Fruit fly (Drosophila melanogaster) whole organism, embryonic: ENCODE results near the gene Pp2A-29B.

Source experiments
- Abd-B ChIP-seq: fragments of 200-800 bp; sonication (Bioruptor generic); optimal IDR thresholded peaks from 2 replicates; lab custom pipeline; 2018; ENCODE audit warnings: missing biosample characterization, mild to moderate bottlenecking, missing genetic modification characterization, moderate library complexity
- CG10209 ChIP-seq: fragments of 200-800 bp; sonication (Bioruptor generic); optimal IDR thresholded peaks from 3 replicates; lab custom pipeline; 2017; ENCODE audit warnings: missing biosample characterization, mild to moderate bottlenecking, missing genetic modification characterization, missing genetic modification reagents
- CG10267 ChIP-seq: fragments of 200-800 bp; sonication (Bioruptor generic); optimal IDR thresholded peaks from 2 replicates; lab custom pipeline; 2018; ENCODE audit warnings: missing biosample characterization, mild to moderate bottlenecking, missing genetic modification characterization, moderate library complexity
- CG12769 ChIP-seq: fragments of 200-800 bp; sonication (Bioruptor generic); optimal IDR thresholded peaks from 2 replicates; lab custom pipeline; 2019; ENCODE audit warnings: missing biosample characterization, mild to moderate bottlenecking, missing genetic modification characterization, moderate library complexity
- CG13775 ChIP-seq: fragments of 200-800 bp; sonication (Bioruptor generic); optimal IDR thresholded peaks from 3 replicates; lab custom pipeline; 2017; ENCODE audit warnings: missing biosample characterization, mild to moderate bottlenecking, missing genetic modification characterization
- CG17829 ChIP-seq: fragments of 200-800 bp; optimal IDR thresholded peaks from 2 replicates; lab custom pipeline; 2019; ENCODE audit warnings: missing biosample characterization, mild to moderate bottlenecking, missing genetic modification characterization, moderate library complexity
- CG17912 ChIP-seq: fragments of 200-800 bp; sonication (Bioruptor generic); optimal IDR thresholded peaks from 2 replicates; lab custom pipeline; 2018; ENCODE audit warnings: missing biosample characterization, mild to moderate bottlenecking, missing genetic modification characterization
- CG2199 ChIP-seq: fragments of 200-800 bp; sonication (Bioruptor generic); IDR thresholded peaks from 3 replicates; pipeline ENCODE4 v1.3.6; 2022; ENCODE audit warnings: missing biosample characterization, missing genetic modification characterization
- CG2889 ChIP-seq: fragments of 200-800 bp; sonication (Bioruptor generic); IDR thresholded peaks from 3 replicates; pipeline ENCODE4 v1.3.6; 2022; ENCODE audit warnings: missing biosample characterization, missing genetic modification characterization
- CG33213 ChIP-seq: fragments of 200-800 bp; sonication (Bioruptor generic); optimal IDR thresholded peaks from 3 replicates; lab custom pipeline; 2016; ENCODE audit warnings: missing biosample characterization, missing genetic modification characterization
- CG34224 ChIP-seq: fragments of 200-800 bp; sonication (Bioruptor generic); IDR thresholded peaks from 3 replicates; pipeline ENCODE4 v1.3.6; 2022; ENCODE audit warnings: missing biosample characterization, missing genetic modification characterization; ENCODE audit not compliant: partially characterized antibody
- CG34376 ChIP-seq: fragments of 200-800 bp; sonication (Bioruptor generic); optimal IDR thresholded peaks from 2 replicates; lab custom pipeline; 2018; ENCODE audit warnings: missing biosample characterization, mild to moderate bottlenecking, missing genetic modification characterization
- CG43689 ChIP-seq: fragments of 200-800 bp; sonication (Bioruptor generic); IDR thresholded peaks from 2 replicates; pipeline ENCODE4 v1.3.6; 2022; ENCODE audit warnings: missing biosample characterization, missing genetic modification characterization
- CG4617 ChIP-seq: fragments of 200-800 bp; sonication (Bioruptor generic); optimal IDR thresholded peaks from 3 replicates; lab custom pipeline; 2016; ENCODE audit warnings: missing biosample characterization, missing genetic modification characterization, borderline replicate concordance
- CG6254 ChIP-seq: fragments of 200-800 bp; sonication (Bioruptor generic); optimal IDR thresholded peaks from 3 replicates; lab custom pipeline; 2017; ENCODE audit warnings: mild to moderate bottlenecking, missing biosample characterization, missing genetic modification reagents, missing genetic modification characterization
- CG8281 ChIP-seq: fragments of 200-800 bp; sonication (Bioruptor generic); optimal IDR thresholded peaks from 2 replicates; lab custom pipeline; 2018; ENCODE audit warnings: missing biosample characterization, mild to moderate bottlenecking, missing genetic modification characterization, moderate library complexity
- CG8359 ChIP-seq: fragments of 200-800 bp; sonication (Bioruptor generic); optimal IDR thresholded peaks from 2 replicates; lab custom pipeline; 2017; ENCODE audit warnings: missing biosample characterization, mild to moderate bottlenecking, missing genetic modification characterization, borderline replicate concordance
- D ChIP-seq, 2 experiments: fragments of 200-800 bp in 1 of 2; fragments of >200 bp in 1 of 2; sonication (Bioruptor generic) in 1 of 2; optimal IDR thresholded peaks; 2 replicates in 1 of 2; 3 replicates in 1 of 2; lab custom pipeline; 2017; ENCODE audit warnings: mild to moderate bottlenecking in 1 of 2, missing biosample characterization in 1 of 2, missing genetic modification characterization in 1 of 2, missing genetic modification reagents in 1 of 2
- Dek ChIP-seq: fragments of 200-800 bp; sonication (Bioruptor generic); optimal IDR thresholded peaks from 3 replicates; lab custom pipeline; 2019; ENCODE audit warnings: missing biosample characterization, mild to moderate bottlenecking, missing genetic modification characterization, moderate library complexity
- Dip2 ChIP-seq: fragments of 200-800 bp; sonication (Bioruptor generic); IDR thresholded peaks from 2 replicates; pipeline ENCODE4 v1.3.6; 2022; ENCODE audit warnings: missing biosample characterization, missing genetic modification characterization
- Fer1 ChIP-seq: fragments of 200-800 bp; sonication (Bioruptor generic); optimal IDR thresholded peaks from 2 replicates; lab custom pipeline; 2017; ENCODE audit warnings: missing biosample characterization, mild to moderate bottlenecking, missing genetic modification characterization
- MESR4 ChIP-seq: fragments of 200-800 bp; sonication (Bioruptor generic); optimal IDR thresholded peaks from 2 replicates; lab custom pipeline; 2018; ENCODE audit warnings: missing biosample characterization, mild to moderate bottlenecking, missing genetic modification characterization, moderate library complexity
- Neu2 ChIP-seq: fragments of 200-800 bp; sonication (Bioruptor generic); optimal IDR thresholded peaks from 3 replicates; lab custom pipeline; 2016; ENCODE audit warnings: missing biosample characterization, missing genetic modification characterization, borderline replicate concordance
- Nf-YA ChIP-seq: fragments of 200-800 bp; sonication (Bioruptor generic); IDR thresholded peaks from 2 replicates; pipeline ENCODE4 v1.3.6; 2022; ENCODE audit warnings: missing biosample characterization, missing genetic modification characterization
- Spps ChIP-seq: fragments of 200-800 bp; sonication (Bioruptor generic); optimal IDR thresholded peaks from 2 replicates; lab custom pipeline; 2018; ENCODE audit warnings: missing biosample characterization, mild to moderate bottlenecking, missing genetic modification characterization
- Tbp ChIP-seq: fragments of >200 bp; optimal IDR thresholded peaks from 2 replicates; lab custom pipeline; 2018; ENCODE audit warnings: missing biosample characterization, missing genetic modification characterization
- Usf ChIP-seq: fragments of 200-800 bp; sonication (Bioruptor generic); optimal IDR thresholded peaks from 2 replicates; lab custom pipeline; 2017; ENCODE audit warnings: missing genotype, missing biosample characterization, missing genetic modification characterization
- bigmax ChIP-seq: fragments of 200-800 bp; sonication (Bioruptor generic); optimal IDR thresholded peaks from 2 replicates; lab custom pipeline; 2018; ENCODE audit warnings: missing biosample characterization, mild to moderate bottlenecking, missing genetic modification characterization
- chinmo ChIP-seq: fragments of 200-800 bp; sonication (Bioruptor generic); IDR thresholded peaks from 4 replicates; pipeline ENCODE4 v1.3.6; 2022; ENCODE audit warnings: missing biosample characterization, missing genetic modification characterization; ENCODE audit not compliant: partially characterized antibody
- da ChIP-seq: fragments of 200-800 bp; sonication (Bioruptor generic); optimal IDR thresholded peaks from 2 replicates; lab custom pipeline; 2016; ENCODE audit warnings: missing biosample characterization, missing genetic modification characterization
- dimm ChIP-seq: fragments of 200-800 bp; sonication (Bioruptor generic); IDR thresholded peaks from 2 replicates; pipeline ENCODE4 v1.3.6; 2022; ENCODE audit warnings: missing biosample characterization, missing genetic modification characterization
- dm ChIP-seq: fragments of 200-800 bp; sonication (Bioruptor generic); optimal IDR thresholded peaks from 3 replicates; lab custom pipeline; 2016; ENCODE audit warnings: missing biosample characterization, missing genetic modification characterization
- fu2 ChIP-seq: fragments of 200-800 bp; sonication (Bioruptor generic); optimal IDR thresholded peaks from 2 replicates; lab custom pipeline; 2016; ENCODE audit warnings: missing biosample characterization, missing genetic modification characterization
- gfzf ChIP-seq: fragments of 200-800 bp; sonication (Bioruptor generic); optimal IDR thresholded peaks from 2 replicates; lab custom pipeline; 2016; ENCODE audit warnings: missing biosample characterization, mild to moderate bottlenecking, missing genetic modification characterization, moderate library complexity
- grn ChIP-seq: fragments of 200-800 bp; sonication (Bioruptor generic); optimal IDR thresholded peaks from 3 replicates; lab custom pipeline; 2017; ENCODE audit warnings: missing biosample characterization, missing genetic modification characterization
- gsb ChIP-seq: fragments of 200-800 bp; sonication (Bioruptor generic); IDR thresholded peaks from 2 replicates; pipeline ENCODE4 v1.3.6; 2022; ENCODE audit warnings: missing biosample characterization, missing genetic modification characterization
- gsb-n ChIP-seq: fragments of 200-800 bp; sonication (Bioruptor generic); optimal IDR thresholded peaks from 3 replicates; lab custom pipeline; 2018; ENCODE audit warnings: missing biosample characterization, mild to moderate bottlenecking, missing genetic modification characterization
- hb ChIP-seq: fragments of 200-800 bp; sonication (Bioruptor generic); IDR thresholded peaks from 3 replicates; pipeline ENCODE4 v1.3.6; 2022; ENCODE audit warnings: missing biosample characterization, missing genetic modification characterization; ENCODE audit not compliant: partially characterized antibody
- her ChIP-seq: fragments of 200-800 bp; sonication (Bioruptor generic); optimal IDR thresholded peaks from 2 replicates; lab custom pipeline; 2016; ENCODE audit warnings: missing biosample characterization, missing genetic modification characterization
- hth ChIP-seq: fragments of >200 bp; optimal IDR thresholded peaks from 2 replicates; lab custom pipeline; 2017; ENCODE audit warnings: inconsistent platforms
- mld ChIP-seq: fragments of 200-800 bp; sonication (Bioruptor generic); IDR thresholded peaks from 3 replicates; pipeline ENCODE4 v1.3.6; 2022; ENCODE audit warnings: missing biosample characterization, missing genetic modification characterization; ENCODE audit not compliant: partially characterized antibody
- odd ChIP-seq: fragments of 200-800 bp; sonication (Bioruptor generic); optimal IDR thresholded peaks from 2 replicates; lab custom pipeline; 2017; ENCODE audit warnings: missing biosample characterization, mild to moderate bottlenecking, missing genetic modification characterization
- prd ChIP-seq, 3 experiments: fragments of >200 bp in 2 of 3; fragments of 200-800 bp in 1 of 3; sonication (Bioruptor generic) in 1 of 3; optimal IDR thresholded peaks in 2 of 3; IDR thresholded peaks in 1 of 3; 2 replicates in 2 of 3; 3 replicates in 1 of 3; pipeline versions ENCODE4 v1.3.6 to Lab custom; 2017 to 2022; ENCODE audit warnings: missing biosample characterization in 1 of 3, missing genetic modification characterization in 1 of 3
- run ChIP-seq: fragments of 200-800 bp; sonication (Bioruptor generic); optimal IDR thresholded peaks from 3 replicates; lab custom pipeline; 2018; ENCODE audit warnings: missing biosample characterization, mild to moderate bottlenecking, missing genetic modification characterization
- sqz ChIP-seq: fragments of 200-800 bp; sonication (Bioruptor generic); optimal IDR thresholded peaks from 3 replicates; lab custom pipeline; 2018; ENCODE audit warnings: missing biosample characterization, mild to moderate bottlenecking, missing genetic modification characterization
- ttk ChIP-seq: fragments of 200-800 bp; sonication (Bioruptor generic); IDR thresholded peaks from 2 replicates; pipeline ENCODE4 v2.1.2; 2022; ENCODE audit warnings: missing biosample characterization, missing genetic modification characterization
- twi ChIP-seq: fragments of 200-800 bp; optimal IDR thresholded peaks from 2 replicates; lab custom pipeline; 2019; ENCODE audit warnings: missing biosample characterization, mild to moderate bottlenecking, missing genetic modification characterization, moderate library complexity

Pp2A-29B gene

DNA sequence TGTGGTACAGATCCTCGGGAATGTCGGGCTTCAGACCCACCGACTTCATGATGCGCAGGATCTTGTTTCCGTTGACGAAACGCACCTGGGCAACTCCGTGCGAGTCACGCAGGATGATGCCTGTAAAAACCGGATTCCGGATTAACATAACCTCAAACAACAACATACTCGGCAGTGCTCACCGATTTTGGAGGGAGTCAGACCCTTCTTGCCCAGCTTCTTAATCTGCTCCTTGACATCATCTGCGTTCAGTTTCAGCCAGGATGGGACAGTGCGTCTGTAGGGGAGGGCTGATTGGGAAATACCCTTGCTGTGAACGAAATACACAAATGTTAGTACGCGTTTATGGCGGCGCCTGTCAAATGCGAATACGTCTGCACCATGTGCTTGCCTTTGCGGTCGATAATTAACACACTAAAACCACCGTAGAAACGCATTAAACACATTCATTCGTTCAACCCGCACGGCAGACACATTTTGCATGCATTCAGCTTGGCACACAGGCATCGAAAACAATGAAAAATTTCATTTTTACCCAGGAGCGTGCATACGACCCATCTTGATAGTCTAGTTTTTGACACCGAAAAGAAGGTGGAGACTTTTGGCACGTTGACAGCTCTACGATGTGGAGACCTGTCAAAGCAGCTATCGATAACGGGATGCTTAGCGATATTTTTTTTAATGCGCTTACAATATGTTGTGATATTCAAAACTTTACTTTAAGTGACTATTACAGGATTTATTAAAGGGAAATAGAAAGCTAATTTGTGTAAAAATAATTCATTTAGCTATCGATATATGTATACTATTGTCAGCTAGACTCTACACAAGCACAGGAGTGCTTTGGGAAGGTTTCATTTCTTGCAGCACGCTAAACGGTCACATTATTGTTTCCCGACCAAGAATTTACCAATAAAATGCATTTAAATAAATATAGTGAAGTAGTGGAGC is 1.6 kb upstream of the Pp2A-29B start, which contains the start of the genes RpS13 and CSN8 (continued):
- TF ChIP-seq Dip2 (GFP tag; lab: Robert Waterston, UW) (no peak), fu2 (GFP tag; lab: Kevin White, UChicago) (no peak), Dek (tag; lab: Kevin White, UChicago) (no peak), sqz (GFP tag; lab: Kevin White, UChicago) (peak; percentile 28), odd (GFP tag; lab: Kevin White, UChicago) (no peak), run (no peak), CG17829 (tag; lab: Kevin White, UChicago) (peak; percentile 60), CG13775 (peak; percentile 27), CG43689 (GFP tag; lab: Robert Waterston, UW) (no peak), Neu2 (no peak), da (no peak), ttk (GFP tag; lab: Robert Waterston, UW) (no peak), D (optimal IDR thresholded peaks at IDR 0.05; lab: Kevin White, UChicago) (no peak), D (GFP tag; optimal IDR thresholded peaks at IDR 0.05; lab: Kevin White, UChicago) (no peak), CG8281 (tag; lab: Kevin White, UChicago) (no peak), Nf-YA (GFP tag; lab: Robert Waterston, UW) (no peak), CG12769 (tag; lab: Kevin White, UChicago) (no peak), CG34224 (GFP tag; lab: Robert Waterston, UW) (peak; percentile 93), bigmax (GFP tag; lab: Kevin White, UChicago) (peak; percentile 95), her (GFP tag; lab: Kevin White, UChicago) (no peak), CG10209 (GFP tag; lab: Kevin White, UChicago) (no peak), gsb-n (tag; lab: Kevin White, UChicago) (no peak), hth (lab: Kevin White, UChicago) (no peak), twi (peak; percentile 35), dm (GFP tag; lab: Kevin White, UChicago) (peak; percentile 92), Fer1 (GFP tag; lab: Kevin White, UChicago) (peak; percentile 52), MESR4 (GFP tag; lab: Kevin White, UChicago) (peak; percentile 97), Tbp (no peak), CG8359 (GFP tag; lab: Kevin White, UChicago) (peak; percentile 27), CG17912 (GFP tag; lab: Kevin White, UChicago) (peak; percentile 16), hb (GFP tag; lab: Robert Waterston, UW) (peak; percentile 94), Abd-B (GFP tag; lab: Kevin White, UChicago) (no peak), CG34376 (GFP tag; lab: Kevin White, UChicago) (peak; percentile 68), Spps (tag; lab: Kevin White, UChicago) (no peak), grn (GFP tag; lab: Kevin White, UChicago) (peak; percentile 26), chinmo (GFP tag; lab: Robert Waterston, UW) (peak; percentile 69; the same call in 2 of the 4 replicates), CG2889 (GFP tag; lab: Robert Waterston, UW) (no peak), gfzf (peak; percentile 85), dimm (no peak), mld (GFP tag; lab: Robert Waterston, UW) (peak; percentile 75; the same call in 2 of the 3 replicates), CG4617 (GFP tag; lab: Kevin White, UChicago) (peak; percentile 56), prd (optimal IDR thresholded peaks at IDR 0.05; lab: Kevin White, UChicago) (no peak), prd (GFP tag; IDR thresholded peaks at IDR 0.05; lab: Robert Waterston, UW) (no peak), CG6254 (no peak), CG2199 (GFP tag; lab: Robert Waterston, UW) (no peak), CG10267 (tag; lab: Kevin White, UChicago) (peak; percentile 63), gsb (GFP tag; lab: Robert Waterston, UW) (no peak), CG33213 (GFP tag; lab: Kevin White, UChicago) (peak; percentile 28), Usf (GFP tag; lab: Kevin White, UChicago) (no peak)
